Worm (Caenorhabditis elegans): ENCODE results near the gene C53B4.3.

DNA sequence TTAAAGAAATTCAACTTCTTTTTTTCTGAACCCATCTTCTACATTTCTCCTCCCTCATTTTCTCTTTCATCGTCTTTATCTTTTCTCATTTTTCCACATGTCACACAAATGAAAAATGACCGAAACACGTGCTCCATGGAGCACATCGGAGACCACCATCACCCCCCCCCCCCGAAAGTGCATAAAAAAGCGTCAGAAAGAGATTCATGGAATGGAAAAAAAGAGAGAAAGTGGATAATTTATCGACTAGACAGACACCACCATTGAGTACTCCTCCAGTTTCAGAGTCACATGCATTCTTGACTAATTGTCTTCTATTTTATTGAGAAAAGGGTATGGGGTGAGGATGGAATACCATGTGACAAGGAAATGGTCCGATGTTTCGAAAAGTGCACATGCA, 26.4 kb downstream of the C53B4.3 start:
- TF ChIP-seq egl-27 (tag; optimal IDR thresholded peaks at IDR 0.05) (no peak), pqm-1 (tag; optimal IDR thresholded peaks at IDR 0.05) (no peak), ztf-4 (tag; optimal IDR thresholded peaks at IDR 0.05) (no peak), snpc-4 (tag; optimal IDR thresholded peaks at IDR 0.05) (no peak), ceh-82 (tag; optimal IDR thresholded peaks at IDR 0.05) (no peak), R02D3.7 (tag; optimal IDR thresholded peaks at IDR 0.05) (no peak)
